Fruit fly (Drosophila melanogaster) whole organism, embryonic: Measurements from ENCODE around the gene plum.

Experiments used
- BEAF-32 ChIP-seq: fragments of 200-800 bp; sonication (Bioruptor generic); optimal IDR thresholded peaks from 3 replicates; lab custom pipeline; 2017; ENCODE audit warnings: missing biosample characterization, missing genetic modification characterization, mild to moderate bottlenecking, moderate library complexity, missing genetic modification reagents
- Bdp1 ChIP-seq: fragments of 200-800 bp; sonication (Bioruptor generic); optimal IDR thresholded peaks from 3 replicates; lab custom pipeline; 2016; ENCODE audit warnings: missing biosample characterization, missing genetic modification characterization
- CG10209 ChIP-seq: fragments of 200-800 bp; sonication (Bioruptor generic); optimal IDR thresholded peaks from 3 replicates; lab custom pipeline; 2017; ENCODE audit warnings: missing biosample characterization, mild to moderate bottlenecking, missing genetic modification characterization, missing genetic modification reagents
- CG10267 ChIP-seq: fragments of 200-800 bp; sonication (Bioruptor generic); optimal IDR thresholded peaks from 2 replicates; lab custom pipeline; 2018; ENCODE audit warnings: missing biosample characterization, mild to moderate bottlenecking, missing genetic modification characterization, moderate library complexity
- CG10431 ChIP-seq: fragments of 200-800 bp; sonication (Bioruptor generic); optimal IDR thresholded peaks from 3 replicates; lab custom pipeline; 2018; ENCODE audit warnings: missing biosample characterization, mild to moderate bottlenecking, missing genetic modification characterization
- CG12071 ChIP-seq: fragments of 200-800 bp; sonication (Bioruptor generic); optimal IDR thresholded peaks from 3 replicates; lab custom pipeline; 2018; ENCODE audit warnings: missing biosample characterization, mild to moderate bottlenecking, missing genetic modification characterization
- CG12155 ChIP-seq: fragments of 200-800 bp; sonication (Bioruptor generic); optimal IDR thresholded peaks from 3 replicates; lab custom pipeline; 2016; ENCODE audit warnings: missing biosample characterization, missing genetic modification characterization
- CG12236 ChIP-seq: fragments of 200-800 bp; sonication (Bioruptor generic); optimal IDR thresholded peaks from 2 replicates; lab custom pipeline; 2016; ENCODE audit warnings: missing biosample characterization, missing genetic modification characterization
- CG13424 ChIP-seq: fragments of 200-800 bp; sonication (Bioruptor generic); optimal IDR thresholded peaks from 2 replicates; lab custom pipeline; 2019; ENCODE audit warnings: missing biosample characterization, mild to moderate bottlenecking, missing genetic modification characterization, moderate library complexity
- CG14965 ChIP-seq: fragments of 200-800 bp; sonication (Bioruptor generic); optimal IDR thresholded peaks from 2 replicates; lab custom pipeline; 2016; ENCODE audit warnings: missing biosample characterization, missing genetic modification characterization, borderline replicate concordance
- CG16779 ChIP-seq: fragments of 200-800 bp; sonication (Bioruptor generic); IDR thresholded peaks from 2 replicates; pipeline ENCODE4 v1.3.6; 2022; ENCODE audit warnings: missing biosample characterization, missing genetic modification characterization
- CG16813 ChIP-seq: fragments of 200-800 bp; sonication (Bioruptor generic); IDR thresholded peaks from 3 replicates; pipeline ENCODE4 v1.3.6; 2022; ENCODE audit warnings: missing biosample characterization, missing genetic modification characterization; ENCODE audit not compliant: partially characterized antibody
- CG31365 ChIP-seq: fragments of 200-800 bp; sonication (Bioruptor generic); optimal IDR thresholded peaks from 2 replicates; lab custom pipeline; 2018; ENCODE audit warnings: missing biosample characterization, mild to moderate bottlenecking, missing genetic modification characterization
- CG31441 ChIP-seq: fragments of 200-800 bp; sonication (Bioruptor generic); IDR thresholded peaks from 2 replicates; pipeline ENCODE4 v1.3.6; 2022; ENCODE audit warnings: missing biosample characterization, missing genetic modification characterization
- CG6854 ChIP-seq: fragments of 200-800 bp; sonication (Bioruptor generic); optimal IDR thresholded peaks from 3 replicates; lab custom pipeline; 2017; ENCODE audit warnings: missing biosample characterization, mild to moderate bottlenecking, missing genetic modification characterization
- CG7745 ChIP-seq: fragments of 200-800 bp; sonication (Bioruptor generic); optimal IDR thresholded peaks from 2 replicates; lab custom pipeline; 2018; ENCODE audit warnings: missing biosample characterization, mild to moderate bottlenecking, missing genetic modification characterization, moderate library complexity
- CG7839 ChIP-seq: fragments of 200-800 bp; sonication (Bioruptor generic); optimal IDR thresholded peaks from 3 replicates; lab custom pipeline; 2018; ENCODE audit warnings: missing biosample characterization, mild to moderate bottlenecking, missing genetic modification characterization, moderate library complexity
- CG7928 ChIP-seq: fragments of 200-800 bp; sonication (Bioruptor generic); optimal IDR thresholded peaks from 2 replicates; lab custom pipeline; 2017; ENCODE audit warnings: missing biosample characterization, mild to moderate bottlenecking, missing genetic modification characterization
- CG8388 ChIP-seq: fragments of 200-800 bp; sonication (Bioruptor generic); optimal IDR thresholded peaks from 2 replicates; lab custom pipeline; 2019; ENCODE audit warnings: missing biosample characterization, mild to moderate bottlenecking, missing genetic modification characterization, moderate library complexity
- CHES-1-like ChIP-seq: fragments of 200-800 bp; sonication (Bioruptor generic); optimal IDR thresholded peaks from 2 replicates; lab custom pipeline; 2016; ENCODE audit warnings: missing biosample characterization, missing genetic modification characterization
- CrebB ChIP-seq: fragments of 200-800 bp; sonication (Bioruptor generic); optimal IDR thresholded peaks from 3 replicates; lab custom pipeline; 2018; ENCODE audit warnings: missing biosample characterization, mild to moderate bottlenecking, missing genetic modification characterization
- D19A ChIP-seq: fragments of 200-800 bp; optimal IDR thresholded peaks from 3 replicates; lab custom pipeline; 2019; ENCODE audit warnings: missing biosample characterization, mild to moderate bottlenecking, missing genetic modification characterization, moderate library complexity
- ERR ChIP-seq: fragments of 200-800 bp; sonication (Bioruptor generic); optimal IDR thresholded peaks from 2 replicates; lab custom pipeline; 2016; ENCODE audit warnings: missing biosample characterization, missing genetic modification characterization
- Hmx ChIP-seq: fragments of 200-800 bp; sonication (Bioruptor generic); optimal IDR thresholded peaks from 2 replicates; lab custom pipeline; 2016; ENCODE audit warnings: missing biosample characterization, missing genetic modification characterization
- Med ChIP-seq: fragments of 200-800 bp; sonication (Bioruptor generic); peaks from one replicate; lab custom pipeline; 2016; ENCODE audit warnings: missing biosample characterization, missing genetic modification characterization, mild to moderate bottlenecking, inconsistent platforms, moderate library complexity
- NC2β ChIP-seq: fragments of 200-800 bp; sonication (Bioruptor generic); optimal IDR thresholded peaks from 2 replicates; lab custom pipeline; 2016; ENCODE audit warnings: missing biosample characterization, missing genetic modification characterization
- Poxn ChIP-seq: fragments of 200-800 bp; sonication (Bioruptor generic); IDR thresholded peaks from 2 replicates; pipeline ENCODE4 v1.3.6; 2022; ENCODE audit warnings: missing biosample characterization, missing genetic modification characterization
- Ravus ChIP-seq: fragments of 200-800 bp; sonication (Bioruptor generic); IDR thresholded peaks from 2 replicates; pipeline ENCODE4 v1.3.6; 2022; ENCODE audit warnings: missing biosample characterization, missing genetic modification characterization
- Scr ChIP-seq: fragments of 200-800 bp; sonication (Bioruptor generic); IDR thresholded peaks from 2 replicates; pipeline ENCODE4 v1.3.6; 2022; ENCODE audit warnings: missing biosample characterization, missing genetic modification characterization; ENCODE audit not compliant: partially characterized antibody
- Taf1 ChIP-seq: fragments of 200-800 bp; sonication (Bioruptor generic); IDR thresholded peaks from 2 replicates; pipeline ENCODE4 v1.3.6; 2022; ENCODE audit warnings: missing biosample characterization, missing genetic modification characterization
- abd-A ChIP-seq: fragments of 200-800 bp; sonication (Bioruptor generic); optimal IDR thresholded peaks from 3 replicates; lab custom pipeline; 2019; ENCODE audit warnings: missing biosample characterization, mild to moderate bottlenecking, missing genetic modification characterization, moderate library complexity
- crp ChIP-seq, 2 experiments: fragments of 200-800 bp; sonication (Bioruptor generic); optimal IDR thresholded peaks; 2 replicates in 1 of 2; 3 replicates in 1 of 2; lab custom pipeline; 2017; ENCODE audit warnings: missing biosample characterization in 2 of 2, missing genetic modification characterization in 2 of 2, mild to moderate bottlenecking in 1 of 2, moderate library complexity in 1 of 2
- dmrt11E ChIP-seq: fragments of 200-800 bp; sonication (Bioruptor generic); optimal IDR thresholded peaks from 3 replicates; lab custom pipeline; 2018; ENCODE audit warnings: missing biosample characterization, mild to moderate bottlenecking, missing genetic modification characterization, moderate library complexity
- ems ChIP-seq: fragments of 200-800 bp; sonication (Bioruptor generic); optimal IDR thresholded peaks from 3 replicates; lab custom pipeline; 2016; ENCODE audit warnings: missing biosample characterization, missing genetic modification characterization
- fru ChIP-seq: fragments of >200 bp; optimal IDR thresholded peaks from 2 replicates; lab custom pipeline; 2017
- fu2 ChIP-seq: fragments of 200-800 bp; sonication (Bioruptor generic); optimal IDR thresholded peaks from 2 replicates; lab custom pipeline; 2016; ENCODE audit warnings: missing biosample characterization, missing genetic modification characterization
- gcm2 ChIP-seq: fragments of 200-800 bp; sonication (Bioruptor generic); optimal IDR thresholded peaks from 2 replicates; lab custom pipeline; 2016; ENCODE audit warnings: missing biosample characterization, missing genetic modification characterization
- gem ChIP-seq: fragments of 200-800 bp; sonication (Bioruptor generic); optimal IDR thresholded peaks from 2 replicates; lab custom pipeline; 2019; ENCODE audit warnings: missing biosample characterization, mild to moderate bottlenecking, missing genetic modification characterization, moderate library complexity
- jing ChIP-seq: fragments of 200-800 bp; sonication (Bioruptor generic); optimal IDR thresholded peaks from 2 replicates; lab custom pipeline; 2018; ENCODE audit warnings: missing biosample characterization, mild to moderate bottlenecking, missing genetic modification characterization
- klu ChIP-seq: fragments of 200-800 bp; sonication (Bioruptor generic); IDR thresholded peaks from 2 replicates; pipeline ENCODE4 v1.3.6; 2022; ENCODE audit warnings: missing biosample characterization, missing genetic modification characterization
- onecut ChIP-seq: fragments of 200-800 bp; sonication (Bioruptor generic); IDR thresholded peaks from 2 replicates; pipeline ENCODE4 v1.3.6; 2022; ENCODE audit warnings: missing biosample characterization, missing genetic modification characterization
- org-1 ChIP-seq: fragments of 200-800 bp; sonication (Bioruptor generic); optimal IDR thresholded peaks from 2 replicates; lab custom pipeline; 2017; ENCODE audit warnings: missing biosample characterization, missing genetic modification characterization
- ro ChIP-seq: fragments of 200-800 bp; sonication (Bioruptor generic); IDR thresholded peaks from 2 replicates; pipeline ENCODE4 v1.3.6; 2022; ENCODE audit warnings: missing biosample characterization, missing genetic modification characterization
- row ChIP-seq: fragments of 200-800 bp; sonication (Bioruptor generic); IDR thresholded peaks from 3 replicates; pipeline ENCODE4 v1.3.6; 2022; ENCODE audit warnings: missing biosample characterization, missing genetic modification characterization
- sc ChIP-seq, 3 experiments: fragments of >200 bp in 2 of 3; fragments of 200-800 bp in 1 of 3; sonication (Bioruptor generic) in 1 of 3; optimal IDR thresholded peaks; 2 replicates in 2 of 3; 3 replicates in 1 of 3; lab custom pipeline; 2017; ENCODE audit warnings: mild to moderate bottlenecking in 1 of 3, missing biosample characterization in 1 of 3, missing genetic modification characterization in 1 of 3, missing genetic modification reagents in 1 of 3
- sens-2 ChIP-seq: fragments of 200-800 bp; sonication (Bioruptor generic); IDR thresholded peaks from 2 replicates; pipeline ENCODE4 v1.3.6; 2022; ENCODE audit warnings: missing biosample characterization, missing genetic modification characterization
- ttk ChIP-seq: fragments of 200-800 bp; sonication (Bioruptor generic); IDR thresholded peaks from 2 replicates; pipeline ENCODE4 v2.1.2; 2022; ENCODE audit warnings: missing biosample characterization, missing genetic modification characterization
- unc-4 ChIP-seq: fragments of 200-800 bp; sonication (Bioruptor generic); IDR thresholded peaks from 2 replicates; pipeline ENCODE4 v1.3.6; 2022; ENCODE audit warnings: missing biosample characterization, missing genetic modification characterization; ENCODE audit not compliant: partially characterized antibody
- vnd ChIP-seq: fragments of 200-800 bp; sonication (Bioruptor generic); IDR thresholded peaks from 3 replicates; pipeline ENCODE4 v1.3.6; 2022; ENCODE audit warnings: missing biosample characterization, missing genetic modification characterization; ENCODE audit not compliant: partially characterized antibody
- vvl ChIP-seq: fragments of 200-800 bp; sonication (Bioruptor generic); IDR thresholded peaks from 2 replicates; pipeline ENCODE4 v1.3.6; 2022; ENCODE audit warnings: missing biosample characterization, missing genetic modification characterization

plum gene

dm6 chr3R:26461226-26461805 is 73.7 kb downstream of the plum start, which contains the start of gene CG5455 (continued):
- TF ChIP-seq CG6854 (peak; percentile 82), vnd (GFP tag; lab: Robert Waterston, UW) (no peak), CG13424 (peak; percentile 17), CG7928 (GFP tag; lab: Kevin White, UChicago) (no peak), Taf1 (GFP tag; lab: Robert Waterston, UW) (peak; percentile 28; the same call in 1 of the 2 replicates), BEAF-32 (GFP tag; lab: Kevin White, UChicago) (no peak), CG10209 (GFP tag; lab: Kevin White, UChicago) (peak; percentile 19), CG7745 (no peak), crp (GFP tag; optimal IDR thresholded peaks at IDR 0.05; lab: Kevin White, UChicago) (peak in 1 of 2 experiments; percentile 76), abd-A (tag; lab: Kevin White, UChicago) (peak; percentile 92), CG16779 (GFP tag; lab: Robert Waterston, UW) (peak; percentile 79), ERR (no peak), gem (tag; lab: Kevin White, UChicago) (no peak), CG12236 (GFP tag; lab: Kevin White, UChicago) (no peak), CG14965 (GFP tag; lab: Kevin White, UChicago) (no peak), fru (lab: Kevin White, UChicago) (no peak), CG10431 (no peak), CG31441 (GFP tag; lab: Robert Waterston, UW) (no peak), Hmx (GFP tag; lab: Kevin White, UChicago) (no peak), Ravus (GFP tag; lab: Robert Waterston, UW) (no peak), Scr (GFP tag; lab: Robert Waterston, UW) (peak; percentile 43), row (peak; percentile 32; the same call in 1 of the 3 replicates), CG12071 (GFP tag; lab: Kevin White, UChicago) (peak; percentile 85), D19A (tag; lab: Kevin White, UChicago) (no peak), sens-2 (GFP tag; lab: Robert Waterston, UW) (peak; percentile 45; the same call in 1 of the 2 replicates), jing (GFP tag; lab: Kevin White, UChicago) (no peak), CG10267 (tag; lab: Kevin White, UChicago) (no peak), onecut (GFP tag; lab: Robert Waterston, UW) (peak; percentile 30; the same call in 1 of the 2 replicates), ttk (GFP tag; lab: Robert Waterston, UW) (no peak), dmrt11E (tag; lab: Kevin White, UChicago) (no peak), NC2β (GFP tag; lab: Kevin White, UChicago) (no peak), org-1 (GFP tag; lab: Kevin White, UChicago) (peak; percentile 12), unc-4 (GFP tag; lab: Robert Waterston, UW) (peak; percentile 54; the same call in 1 of the 2 replicates), vvl (peak; percentile 77), Med (peak; percentile 93), CG16813 (GFP tag; lab: Robert Waterston, UW) (no peak), CG12155 (no peak), CG8388 (no peak), CHES-1-like (GFP tag; lab: Kevin White, UChicago) (peak; percentile 52), gcm2 (GFP tag; lab: Kevin White, UChicago) (no peak), CG7839 (tag; lab: Kevin White, UChicago) (peak; percentile 20), fu2 (GFP tag; lab: Kevin White, UChicago) (peak; percentile 17), sc (optimal IDR thresholded peaks at IDR 0.05; lab: Kevin White, UChicago) (no peak), sc (GFP tag; optimal IDR thresholded peaks at IDR 0.05; lab: Kevin White, UChicago) (no peak), CrebB (tag; lab: Kevin White, UChicago) (peak; percentile 62), ro (GFP tag; lab: Robert Waterston, UW) (no peak), ems (no peak), CG31365 (tag; lab: Kevin White, UChicago) (peak; percentile 42), Bdp1 (GFP tag; lab: Kevin White, UChicago) (no peak), klu (GFP tag; lab: Robert Waterston, UW) (no peak), Poxn (GFP tag; lab: Robert Waterston, UW) (no peak)
